Worm (Caenorhabditis elegans): ENCODE results near the gene msp-64.

msp-64 gene

ce11 chrII:5774879-5775278, 35.3 kb downstream of the msp-64 start:
- TF ChIP-seq ztf-11 (tag; optimal IDR thresholded peaks at IDR 0.05) (no peak), unc-39 (tag; optimal IDR thresholded peaks at IDR 0.05) (no peak), blmp-1 (tag; optimal IDR thresholded peaks at IDR 0.05) (no peak), lin-13 (tag; optimal IDR thresholded peaks at IDR 0.05) (no peak), ceh-83 (GFP tag; optimal IDR thresholded peaks at IDR 0.05) (no peak), elt-1 (tag; optimal IDR thresholded peaks at IDR 0.05; ENCODE audit: borderline replicate concordance, insufficient read depth) (no peak), mab-5 (tag; optimal IDR thresholded peaks at IDR 0.05) (no peak), lsy-2 (tag; optimal IDR thresholded peaks at IDR 0.05) (no peak), nhr-12 (tag; optimal IDR thresholded peaks at IDR 0.05) (no peak), nhr-2 (tag; optimal IDR thresholded peaks at IDR 0.05) (no peak), M03D4.4 (tag; optimal IDR thresholded peaks at IDR 0.05) (no peak), ceh-39 (tag; optimal IDR thresholded peaks at IDR 0.05) (no peak), tbx-8 (GFP tag; optimal IDR thresholded peaks at IDR 0.05) (no peak), sem-2 (GFP tag; optimal IDR thresholded peaks at IDR 0.05) (no peak), nhr-237 (tag; optimal IDR thresholded peaks at IDR 0.05) (no peak)

ce11 chrII:5774120-5774519, 36.0 kb downstream of the msp-64 start, which contains the start of the genes dmd-5 and F10C1.1:
Gene dmd-5, minus strand, starts transcription at chrII:5774220.
Gene F10C1.1, plus strand, starts transcription at chrII:5774229.
- TF ChIP-seq sptf-1 (tag; optimal IDR thresholded peaks at IDR 0.05), result no peak
- no peak for TF ChIP-seq unc-39 (tag; optimal IDR thresholded peaks at IDR 0.05)
- TF ChIP-seq ztf-11 (tag; optimal IDR thresholded peaks at IDR 0.05), result no peak
- no peak for TF ChIP-seq mep-1 (tag; optimal IDR thresholded peaks at IDR 0.05)
- TF ChIP-seq ceh-83 (GFP tag; optimal IDR thresholded peaks at IDR 0.05), result no peak
- no peak for TF ChIP-seq mab-5 (tag; optimal IDR thresholded peaks at IDR 0.05)
- no peak for TF ChIP-seq flh-1 (GFP tag; optimal IDR thresholded peaks at IDR 0.05)
- TF ChIP-seq M03D4.4 (tag; optimal IDR thresholded peaks at IDR 0.05), result no peak
- TF ChIP-seq nhr-12 (tag; optimal IDR thresholded peaks at IDR 0.05), result no peak
- no peak for TF ChIP-seq nhr-28 (tag; optimal IDR thresholded peaks at IDR 0.05)
- TF ChIP-seq tbx-8 (GFP tag; optimal IDR thresholded peaks at IDR 0.05), result no peak

ce11 chrII:5772547-5773142, 37.5 kb downstream of the msp-64 start:
- TF ChIP-seq lin-13 (tag; optimal IDR thresholded peaks at IDR 0.05) (no peak), bed-3 (GFP tag; optimal IDR thresholded peaks at IDR 0.05) (peak; percentile 34), lin-32 (GFP tag; optimal IDR thresholded peaks at IDR 0.05) (peak; percentile 57), blmp-1 (tag; optimal IDR thresholded peaks at IDR 0.05) (no peak), cnd-1 (tag; optimal IDR thresholded peaks at IDR 0.05) (peak; percentile 43), nhr-76 (tag; optimal IDR thresholded peaks at IDR 0.05) (no peak), zip-8 (tag; optimal IDR thresholded peaks at IDR 0.05) (peak; percentile 10), pha-4 (tag; optimal IDR thresholded peaks at IDR 0.05) (no peak), M03D4.4 (tag; optimal IDR thresholded peaks at IDR 0.05) (peak; percentile 78), nhr-237 (tag; optimal IDR thresholded peaks at IDR 0.05) (no peak), elt-3 (tag; optimal IDR thresholded peaks at IDR 0.05) (no peak), ceh-39 (tag; optimal IDR thresholded peaks at IDR 0.05) (no peak), unc-62 (GFP tag; optimal IDR thresholded peaks at IDR 0.05) (no peak), ceh-83 (GFP tag; optimal IDR thresholded peaks at IDR 0.05) (peak; percentile 62), ceh-43 (GFP tag; optimal IDR thresholded peaks at IDR 0.05) (peak; percentile 9), ztf-11 (tag; optimal IDR thresholded peaks at IDR 0.05) (no peak), ces-1 (GFP tag; optimal IDR thresholded peaks at IDR 0.05) (peak; percentile 36), drap-1 (GFP tag; optimal IDR thresholded peaks at IDR 0.05) (peak; percentile 82), hlh-1 (tag; optimal IDR thresholded peaks at IDR 0.05) (peak; percentile 7), ham-2 (GFP tag; optimal IDR thresholded peaks at IDR 0.05) (peak; percentile 82), mls-2 (tag; optimal IDR thresholded peaks at IDR 0.05) (peak; percentile 87), sptf-1 (tag; optimal IDR thresholded peaks at IDR 0.05) (peak; percentile 85), unc-120 (tag; optimal IDR thresholded peaks at IDR 0.05; ENCODE audit: poor library complexity, severe bottlenecking) (peak; percentile 56), nhr-12 (tag; optimal IDR thresholded peaks at IDR 0.05) (no peak), nhr-2 (tag; optimal IDR thresholded peaks at IDR 0.05) (peak; percentile 70), mab-5 (tag; optimal IDR thresholded peaks at IDR 0.05) (no peak), snpc-4 (tag; optimal IDR thresholded peaks at IDR 0.05) (no peak), lsy-2 (tag; optimal IDR thresholded peaks at IDR 0.05) (no peak), unc-39 (tag; optimal IDR thresholded peaks at IDR 0.05) (no peak), flh-1 (GFP tag; optimal IDR thresholded peaks at IDR 0.05) (no peak), sem-2 (GFP tag; optimal IDR thresholded peaks at IDR 0.05) (peak; percentile 47)

All from whole organism, mixed stage, embryonic.